Worm (Caenorhabditis elegans): ENCODE measurements around the gene Y66D12A.24.

DNA sequence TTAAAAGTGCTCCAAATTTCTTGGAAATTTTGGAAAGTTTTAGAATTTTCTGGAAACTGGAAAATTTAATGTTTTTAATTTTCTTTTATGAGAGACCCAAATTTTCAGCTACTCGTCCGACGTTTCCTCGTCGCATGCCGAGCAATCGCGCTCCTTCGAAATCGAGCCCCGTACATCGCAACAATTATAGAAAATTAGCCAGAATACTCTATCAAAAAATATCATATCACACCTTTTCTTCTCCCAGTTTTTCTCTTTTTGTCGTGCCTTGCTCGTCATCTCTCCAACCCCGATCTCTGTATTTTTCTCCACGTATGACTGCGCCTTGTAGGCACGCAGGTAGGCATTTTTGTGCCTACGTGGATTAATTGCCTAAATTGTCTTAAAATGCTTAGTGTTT, 34.3 kb upstream of the Y66D12A.24 start:
- TF ChIP-seq T22C8.4 (GFP tag; IDR thresholded peaks at IDR 0.05) (no peak), flt-1 (GFP tag; IDR thresholded peaks at IDR 0.05) (no peak), ref-1 (GFP tag; conservative IDR thresholded peaks at IDR 0.05) (no peak), klf-2 (GFP tag; conservative IDR thresholded peaks at IDR 0.05) (no peak), tab-1 (GFP tag; IDR thresholded peaks at IDR 0.05) (no peak), ztf-29 (GFP tag; IDR thresholded peaks at IDR 0.05) (no peak), ztf-23 (GFP tag; IDR thresholded peaks at IDR 0.05) (no peak), med-1 (GFP tag; optimal IDR thresholded peaks at IDR 0.05; ENCODE audit: insufficient read depth) (no peak), cog-1 (tag; optimal IDR thresholded peaks at IDR 0.05) (no peak)
